Worm (Caenorhabditis elegans): ENCODE data around the gene clec-231.

Gene clec-231

DNA sequence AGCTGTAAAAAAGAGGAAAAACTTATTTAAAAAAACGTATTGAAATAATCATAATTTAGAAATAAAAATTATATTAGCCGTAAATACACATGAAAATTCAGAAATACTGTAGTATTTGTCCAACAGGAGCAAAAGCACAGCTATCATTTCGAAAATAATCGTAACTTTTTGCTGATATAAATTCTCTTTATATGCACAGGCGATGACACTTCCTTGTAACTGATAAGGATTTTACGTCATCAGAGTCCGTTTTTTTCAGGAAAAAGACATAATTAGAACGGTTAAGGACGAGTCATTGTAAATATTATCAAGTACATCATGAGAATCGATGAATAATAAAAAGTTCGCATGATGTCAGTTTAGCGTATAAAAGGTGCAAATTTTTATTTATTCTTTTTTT, 27.1 kb downstream of the clec-231 start:
- TF ChIP-seq lin-39 (tag; optimal IDR thresholded peaks at IDR 0.05) (no peak), fos-1 (tag; optimal IDR thresholded peaks at IDR 0.05) (peak; percentile 94)

DNA sequence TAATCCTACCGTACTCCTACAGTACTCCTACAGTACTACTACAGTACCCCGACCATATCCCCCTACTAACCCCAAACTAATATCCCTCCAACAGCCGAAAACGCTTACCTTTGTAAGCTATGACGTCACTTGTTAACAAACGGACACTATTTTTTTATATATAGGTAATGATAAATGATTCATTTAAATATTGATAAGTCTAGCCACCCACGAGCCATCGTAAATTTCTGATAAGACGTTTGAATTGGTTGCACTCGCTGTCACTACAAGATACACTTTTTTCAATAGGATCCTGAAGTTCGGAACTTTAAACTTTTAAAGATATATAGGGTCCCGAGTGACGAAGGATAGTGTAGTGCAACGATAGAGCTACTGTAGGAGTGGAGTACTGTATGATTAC, 27.9 kb downstream of the clec-231 start, which contains the start of gene nhr-247:
Gene nhr-247 (plus strand): TSS at position 330 of the 400 bp plus-strand sequence.
- peak; percentile 69 for TF ChIP-seq fos-1 (tag; optimal IDR thresholded peaks at IDR 0.05)

DNA sequence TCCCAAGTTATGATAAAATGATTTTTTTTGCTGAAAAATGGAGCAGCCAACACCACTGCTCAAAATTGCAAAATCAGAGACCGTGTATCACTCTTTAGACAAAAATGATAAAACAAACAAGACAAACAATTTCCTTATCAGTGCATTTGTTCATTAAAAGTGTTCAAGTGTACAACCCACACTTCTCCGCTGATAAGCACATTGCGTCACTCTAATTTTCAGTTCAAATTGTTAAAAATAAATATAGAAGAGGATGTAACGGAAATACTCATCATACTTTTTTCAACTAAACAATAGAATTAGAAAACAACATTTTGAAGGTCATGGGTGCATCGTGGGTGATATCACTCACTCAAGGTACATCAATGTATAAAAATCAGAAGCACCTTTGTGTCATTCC, 31.9 kb downstream of the clec-231 start, which contains the start of gene nhr-291:
Gene nhr-291 (plus strand): TSS at position 324 of the 400 bp plus-strand sequence.
- TF ChIP-seq sma-3 (GFP tag; optimal IDR thresholded peaks at IDR 0.05) = peak; percentile 11
- peak; percentile 34 for TF ChIP-seq crh-2 (tag; optimal IDR thresholded peaks at IDR 0.05)
- peak; percentile 35 for TF ChIP-seq egl-27 (tag; optimal IDR thresholded peaks at IDR 0.05)
- TF ChIP-seq ztf-11 (tag; optimal IDR thresholded peaks at IDR 0.05) = no peak
- TF ChIP-seq dmd-4 (tag; optimal IDR thresholded peaks at IDR 0.05) = no peak
- TF ChIP-seq fos-1 (tag; optimal IDR thresholded peaks at IDR 0.05) = peak; percentile 99
- no peak for TF ChIP-seq aly-2 (tag; optimal IDR thresholded peaks at IDR 0.05)
- TF ChIP-seq sma-9 (GFP tag; optimal IDR thresholded peaks at IDR 0.05) = peak; percentile 79
- no peak for TF ChIP-seq sma-9 (tag; optimal IDR thresholded peaks at IDR 0.05)
- peak; percentile 42 for TF ChIP-seq gmeb-1 (tag; optimal IDR thresholded peaks at IDR 0.05)

DNA sequence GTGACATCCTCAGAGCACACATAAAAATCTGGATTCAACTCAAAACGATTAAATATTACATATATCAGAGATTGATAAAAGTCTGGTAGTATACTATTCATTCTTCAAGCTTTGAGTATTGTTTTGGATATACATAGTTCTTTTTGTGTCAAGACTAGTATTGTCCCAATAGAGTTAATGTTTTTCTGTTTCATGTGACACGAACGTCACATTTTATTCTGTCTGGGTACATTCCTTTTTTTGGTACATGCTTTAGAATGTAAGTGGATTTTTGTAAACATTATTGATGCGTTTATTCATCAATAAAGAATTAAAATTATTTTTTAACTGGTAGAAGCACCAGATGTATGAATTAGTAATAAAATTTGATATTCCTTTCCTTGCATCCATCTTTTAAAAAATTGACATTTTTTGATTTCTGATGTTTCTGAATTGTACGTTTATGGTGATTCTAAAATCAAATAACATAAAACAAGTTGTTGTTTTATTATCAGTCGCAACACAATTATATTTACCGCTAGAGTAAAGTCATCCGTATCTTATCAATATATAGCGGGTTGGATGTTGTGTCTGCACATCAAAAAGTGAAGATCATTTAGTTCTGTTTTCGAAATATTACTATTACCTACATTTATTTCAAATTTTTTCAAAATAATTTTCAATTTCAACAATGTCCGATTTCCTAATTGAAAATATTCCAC, 34.5 kb downstream of the clec-231 start, which contains the start of the genes srt-22 and nhr-246:
Gene srt-22 (minus strand): TSS at position 101 of the 701 bp plus-strand sequence.
Gene nhr-246 (plus strand): TSS at position 651 of the 701 bp plus-strand sequence.
- TF ChIP-seq lin-11 (tag; optimal IDR thresholded peaks at IDR 0.05) (no peak), mab-5 (tag; optimal IDR thresholded peaks at IDR 0.05) (no peak), nhr-25 (tag; optimal IDR thresholded peaks at IDR 0.05) (no peak), mdl-1 (tag; optimal IDR thresholded peaks at IDR 0.05) (no peak), alr-1 (tag; optimal IDR thresholded peaks at IDR 0.05) (no peak), sem-4 (tag; optimal IDR thresholded peaks at IDR 0.05) (no peak), nhr-77 (tag; optimal IDR thresholded peaks at IDR 0.05) (no peak)

DNA sequence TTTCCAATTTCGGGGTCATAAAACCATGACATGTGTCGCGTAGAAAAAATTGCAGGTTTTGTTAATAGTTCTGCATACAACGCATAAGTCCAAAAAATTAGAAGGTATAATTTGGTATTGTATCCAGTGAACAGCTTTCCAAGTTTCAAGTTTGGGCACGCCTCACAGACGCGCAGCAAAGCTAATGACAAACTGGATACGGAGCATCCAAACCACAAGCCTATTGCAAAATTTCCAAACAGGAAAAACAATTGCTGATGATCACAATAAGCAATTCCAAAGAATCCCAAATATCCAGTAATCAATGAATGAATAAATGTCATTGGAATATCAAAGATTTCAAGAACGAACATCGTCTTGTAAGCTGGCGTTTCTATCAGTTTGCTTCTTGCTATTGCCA, 37.0 kb downstream of the clec-231 start:
- TF ChIP-seq nhr-237 (tag; optimal IDR thresholded peaks at IDR 0.05) (no peak), ztf-11 (tag; optimal IDR thresholded peaks at IDR 0.05) (no peak), alr-1 (tag; optimal IDR thresholded peaks at IDR 0.05) (no peak), nhr-77 (tag; optimal IDR thresholded peaks at IDR 0.05) (no peak), sem-4 (tag; optimal IDR thresholded peaks at IDR 0.05) (no peak), ceh-82 (tag; optimal IDR thresholded peaks at IDR 0.05) (no peak), nhr-11 (tag; optimal IDR thresholded peaks at IDR 0.05) (no peak), nhr-21 (tag; optimal IDR thresholded peaks at IDR 0.05) (no peak), sma-9 (GFP tag; optimal IDR thresholded peaks at IDR 0.05) (no peak), sma-9 (tag; optimal IDR thresholded peaks at IDR 0.05) (no peak), Y55F3AM.14 (GFP tag; optimal IDR thresholded peaks at IDR 0.05) (no peak), ztf-4 (tag; optimal IDR thresholded peaks at IDR 0.05) (no peak), nhr-23 (tag; optimal IDR thresholded peaks at IDR 0.05) (no peak), mdl-1 (tag; optimal IDR thresholded peaks at IDR 0.05) (no peak), elt-1 (tag; optimal IDR thresholded peaks at IDR 0.05) (no peak), ZK546.5 (tag; optimal IDR thresholded peaks at IDR 0.05) (no peak), dmd-4 (tag; optimal IDR thresholded peaks at IDR 0.05) (no peak), skn-1 (tag; optimal IDR thresholded peaks at IDR 0.05) (no peak), C34F6.9 (tag; optimal IDR thresholded peaks at IDR 0.05) (no peak)

DNA sequence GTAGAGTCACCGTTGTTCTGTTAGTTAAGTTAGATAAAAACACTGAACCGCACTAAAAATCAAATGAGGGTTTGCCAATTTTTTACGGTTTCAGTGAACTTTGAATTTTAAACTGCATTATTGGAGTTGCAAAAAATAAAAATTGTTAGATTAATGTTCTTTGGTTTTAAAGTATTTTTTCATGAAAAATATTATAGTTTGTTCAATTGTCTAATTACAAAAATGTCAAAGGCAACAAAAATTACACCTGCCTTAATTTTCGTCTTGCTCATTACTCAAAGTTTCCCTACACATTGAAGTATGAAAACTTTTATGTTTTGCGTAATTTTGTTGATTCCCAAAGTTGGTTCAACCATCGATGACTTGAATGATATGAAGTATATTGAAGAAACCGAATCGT, 39.7 kb downstream of the clec-231 start, which contains the start of gene irld-62:
Gene irld-62 (plus strand): TSS at position 301 of the 400 bp plus-strand sequence.
- no peak for TF ChIP-seq ceh-16 (tag; optimal IDR thresholded peaks at IDR 0.05)

DNA sequence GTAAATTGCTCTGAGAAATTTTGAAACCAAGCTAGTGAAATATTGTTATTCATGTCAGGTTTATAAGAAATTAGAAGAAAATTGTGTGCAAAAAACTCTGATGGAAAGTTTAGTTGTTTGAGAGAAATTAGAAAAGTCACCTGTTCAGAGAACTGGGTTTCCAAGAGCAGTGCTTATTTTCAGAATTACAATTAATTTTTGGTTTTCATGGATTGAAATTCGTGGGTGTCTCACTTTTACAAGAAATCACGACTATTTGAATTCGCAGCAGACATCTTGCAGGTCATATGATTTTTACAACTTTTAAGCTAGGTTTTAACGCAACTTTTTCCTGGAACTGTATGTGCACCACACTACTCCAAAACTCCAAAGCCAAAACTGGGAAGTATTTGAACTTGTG, 41.5 kb downstream of the clec-231 start, which contains the start of gene srz-10:
Gene srz-10 (minus strand): TSS at position 88 of the 400 bp plus-strand sequence.
- TF ChIP-seq mbf-1 (tag; optimal IDR thresholded peaks at IDR 0.05) (no peak), nhr-25 (tag; optimal IDR thresholded peaks at IDR 0.05) (no peak), lin-39 (tag; optimal IDR thresholded peaks at IDR 0.05) (no peak)
